Worm (Caenorhabditis elegans): ENCODE results near the gene F53F4.16.

ce11 chrV:13654394-13654792 is 32.8 kb upstream of the F53F4.16 start:
- no peak for TF ChIP-seq crh-2 (tag; optimal IDR thresholded peaks at IDR 0.05)
- no peak for TF ChIP-seq nhr-129 (tag; optimal IDR thresholded peaks at IDR 0.05)
- no peak for TF ChIP-seq elt-1 (tag; optimal IDR thresholded peaks at IDR 0.05)
- no peak for TF ChIP-seq snpc-4 (tag; optimal IDR thresholded peaks at IDR 0.05)
- TF ChIP-seq unc-39 (tag; optimal IDR thresholded peaks at IDR 0.05), result no peak
- no peak for TF ChIP-seq aly-2 (tag; optimal IDR thresholded peaks at IDR 0.05)
- no peak for TF ChIP-seq mdl-1 (tag; optimal IDR thresholded peaks at IDR 0.05)
- no peak for TF ChIP-seq skn-1 (tag; optimal IDR thresholded peaks at IDR 0.05)
- no peak for TF ChIP-seq dmd-4 (tag; optimal IDR thresholded peaks at IDR 0.05)
- TF ChIP-seq ceh-16 (tag; optimal IDR thresholded peaks at IDR 0.05), result no peak
- TF ChIP-seq R02D3.7 (tag; optimal IDR thresholded peaks at IDR 0.05), result no peak
- TF ChIP-seq sma-3 (GFP tag; optimal IDR thresholded peaks at IDR 0.05), result no peak
- TF ChIP-seq zag-1 (tag; optimal IDR thresholded peaks at IDR 0.05), result no peak

Data from whole organism, L2 larva.